Worm (Caenorhabditis elegans) whole organism, young adult: ENCODE data around the gene nduf-11.

Experiments used
- B0019.2 ChIP-seq: fragments of 200-800 bp; sonication (Bioruptor generic); conservative IDR thresholded peaks from 2 replicates; pipeline ENCODE4 v1.3.6; 2022; ENCODE audit warnings: missing genetic modification reagents, missing genetic modification characterization, missing compliant biosample characterization
- B0336.3 ChIP-seq: fragments of 200-800 bp; sonication (Bioruptor generic); IDR thresholded peaks from 2 replicates; pipeline ENCODE4 v1.3.6; 2022; ENCODE audit warnings: missing genetic modification characterization, missing compliant biosample characterization
- C17E4.6 ChIP-seq: fragments of 200-800 bp; sonication (Bioruptor generic); IDR thresholded peaks from 2 replicates; pipeline ENCODE4 v1.3.6; 2022; ENCODE audit warnings: missing genetic modification reagents, missing genetic modification characterization, missing compliant biosample characterization
- D2030.7 ChIP-seq: fragments of 200-800 bp; sonication (Bioruptor generic); IDR thresholded peaks from 2 replicates; pipeline ENCODE4 v1.3.6; 2022; ENCODE audit warnings: missing genetic modification reagents, missing genetic modification characterization, missing compliant biosample characterization
- F22D6.2 ChIP-seq: sonication (generic microtip); optimal IDR thresholded peaks from 2 replicates; lab custom pipeline; 2016; ENCODE audit warnings: mild to moderate bottlenecking, missing genetic modification characterization, missing compliant biosample characterization
- F52B5.7 ChIP-seq: sonication (generic microtip); optimal IDR thresholded peaks from 2 replicates; lab custom pipeline; 2016; ENCODE audit warnings: mild to moderate bottlenecking, missing genetic modification characterization, missing compliant biosample characterization
- F55B11.4 ChIP-seq: sonication (generic microtip); optimal IDR thresholded peaks from 2 replicates; lab custom pipeline; 2016; ENCODE audit warnings: missing compliant biosample characterization, missing genetic modification characterization, borderline replicate concordance; ENCODE audit not compliant: insufficient read depth
- F57A8.1 ChIP-seq: fragments of 200-800 bp; sonication (Bioruptor generic); optimal IDR thresholded peaks from 2 replicates; lab custom pipeline; 2018; ENCODE audit warnings: mild to moderate bottlenecking, missing genetic modification characterization, moderate library complexity, missing compliant biosample characterization
- F57C9.4 ChIP-seq: sonication (generic microtip); optimal IDR thresholded peaks from 2 replicates; lab custom pipeline; 2017; ENCODE audit warnings: mild to moderate bottlenecking, missing genetic modification characterization, missing compliant biosample characterization
- K12H6.12 ChIP-seq: fragments of 200-800 bp; sonication (Bioruptor generic); optimal IDR thresholded peaks from 2 replicates; lab custom pipeline; 2018; ENCODE audit warnings: mild to moderate bottlenecking, missing genetic modification characterization, missing compliant biosample characterization
- T07F8.4 ChIP-seq: sonication (generic microtip); optimal IDR thresholded peaks from 2 replicates; lab custom pipeline; 2016; ENCODE audit warnings: mild to moderate bottlenecking, missing genetic modification characterization, moderate library complexity, missing compliant biosample characterization
- Y53F4B.3 ChIP-seq: fragments of 200-800 bp; sonication (Bioruptor generic); IDR thresholded peaks from 2 replicates; pipeline ENCODE4 v1.3.6; 2022; ENCODE audit warnings: missing genetic modification reagents, missing genetic modification characterization, missing compliant biosample characterization
- Y53G8AR.9 ChIP-seq: fragments of 200-800 bp; sonication (Bioruptor generic); conservative IDR thresholded peaks from 2 replicates; pipeline ENCODE4 v1.3.6; 2022; ENCODE audit warnings: missing genetic modification reagents, missing genetic modification characterization, missing compliant biosample characterization
- Y79H2A.3 ChIP-seq: fragments of 200-800 bp; sonication (Bioruptor generic); conservative IDR thresholded peaks from 2 replicates; pipeline ENCODE4 v1.3.6; 2022; ENCODE audit warnings: missing genetic modification reagents, missing genetic modification characterization, missing compliant biosample characterization
- aptf-3 ChIP-seq: fragments of 200-800 bp; sonication (Bioruptor generic); IDR thresholded peaks from 2 replicates; pipeline ENCODE4 v1.3.6; 2022; ENCODE audit warnings: missing genetic modification characterization, missing compliant biosample characterization
- athp-1 ChIP-seq: sonication (generic microtip); optimal IDR thresholded peaks from 2 replicates; lab custom pipeline; 2017; ENCODE audit warnings: mild to moderate bottlenecking, missing genetic modification characterization, missing compliant biosample characterization
- bed-2 ChIP-seq: fragments of 200-800 bp; sonication (Bioruptor generic); IDR thresholded peaks from 2 replicates; pipeline ENCODE4 v1.3.6; 2022; ENCODE audit warnings: missing genetic modification reagents, missing genetic modification characterization, missing compliant biosample characterization
- ceh-27 ChIP-seq: fragments of 200-800 bp; sonication (Bioruptor generic); optimal IDR thresholded peaks from 2 replicates; lab custom pipeline; 2018; ENCODE audit warnings: mild to moderate bottlenecking, missing genetic modification characterization, moderate library complexity, missing compliant biosample characterization
- die-1 ChIP-seq: sonication (generic microtip); optimal IDR thresholded peaks from 2 replicates; lab custom pipeline; 2016; ENCODE audit warnings: missing genotype, mild to moderate bottlenecking, missing genetic modification characterization, missing compliant biosample characterization
- dpl-1 ChIP-seq: fragments of 150-350 bp; optimal IDR thresholded peaks from 2 replicates; lab custom pipeline; 2014; ENCODE audit warnings: missing biosample characterization, missing genetic modification reagents, missing genetic modification characterization
- efl-1 ChIP-seq: fragments of 150-350 bp; optimal IDR thresholded peaks from 2 replicates; lab custom pipeline; 2014; ENCODE audit warnings: missing biosample characterization, missing genetic modification reagents, missing genetic modification characterization
- egl-18 ChIP-seq: fragments of 200-800 bp; sonication (Bioruptor generic); IDR thresholded peaks from 2 replicates; pipeline ENCODE4 v1.3.6; 2022; ENCODE audit warnings: missing genetic modification reagents, missing genetic modification characterization, missing compliant biosample characterization
- egl-44 ChIP-seq: fragments of 200-800 bp; sonication (Bioruptor generic); IDR thresholded peaks from 2 replicates; pipeline ENCODE4 v1.3.6; 2022; ENCODE audit warnings: missing genetic modification reagents, missing genetic modification characterization, missing compliant biosample characterization
- egrh-3 ChIP-seq: fragments of 200-800 bp; sonication (Bioruptor generic); IDR thresholded peaks from 2 replicates; pipeline ENCODE4 v1.3.6; 2022; ENCODE audit warnings: missing genetic modification reagents, missing genetic modification characterization, missing compliant biosample characterization
- ets-4 ChIP-seq: fragments of 200-800 bp; sonication (Bioruptor generic); optimal IDR thresholded peaks from 2 replicates; lab custom pipeline; 2018; ENCODE audit warnings: mild to moderate bottlenecking, missing genetic modification characterization, missing compliant biosample characterization
- gei-17 ChIP-seq: fragments of 200-800 bp; sonication (Bioruptor generic); optimal IDR thresholded peaks from 2 replicates; lab custom pipeline; 2018; ENCODE audit warnings: mild to moderate bottlenecking, missing genetic modification characterization, missing compliant biosample characterization
- hmg-20 ChIP-seq: fragments of 200-800 bp; sonication (Bioruptor generic); IDR thresholded peaks from 2 replicates; pipeline ENCODE4 v1.3.6; 2022; ENCODE audit warnings: missing genetic modification reagents, missing genetic modification characterization, missing compliant biosample characterization
- hrde-1 ChIP-seq: sonication (generic microtip); optimal IDR thresholded peaks from 2 replicates; lab custom pipeline; 2016; ENCODE audit warnings: missing genetic modification characterization, mild to moderate bottlenecking, missing compliant biosample characterization, moderate library complexity, missing genotype, missing genetic modification reagents, borderline replicate concordance
- lir-1 ChIP-seq: fragments of 200-800 bp; sonication (Bioruptor generic); conservative IDR thresholded peaks from 2 replicates; pipeline ENCODE4 v1.3.6; 2022; ENCODE audit warnings: missing genetic modification reagents, missing genetic modification characterization, missing compliant biosample characterization
- madf-6 ChIP-seq: fragments of 200-800 bp; sonication (Bioruptor generic); IDR thresholded peaks from 2 replicates; pipeline ENCODE4 v1.3.6; 2022; ENCODE audit warnings: missing genetic modification reagents, missing genetic modification characterization, missing compliant biosample characterization
- mel-28 ChIP-seq: sonication (generic microtip); optimal IDR thresholded peaks from 2 replicates; lab custom pipeline; 2016; ENCODE audit warnings: borderline replicate concordance, mild to moderate bottlenecking, missing genetic modification characterization, missing compliant biosample characterization
- nhr-90 ChIP-seq: sonication (generic microtip); optimal IDR thresholded peaks from 2 replicates; lab custom pipeline; 2016; ENCODE audit warnings: missing genotype, mild to moderate bottlenecking, missing genetic modification characterization, missing compliant biosample characterization
- tbp1 ChIP-seq: fragments of 200-800 bp; sonication (Bioruptor generic); optimal IDR thresholded peaks from 2 replicates; lab custom pipeline; 2018; ENCODE audit warnings: mild to moderate bottlenecking, missing genetic modification characterization, missing compliant biosample characterization
- tbx-9 ChIP-seq: sonication (generic microtip); optimal IDR thresholded peaks from 2 replicates; lab custom pipeline; 2016; ENCODE audit warnings: borderline replicate concordance, missing genetic modification characterization, inconsistent platforms, missing compliant biosample characterization
- zfh-2 ChIP-seq: fragments of 200-800 bp; sonication (Bioruptor generic); conservative IDR thresholded peaks from 2 replicates; pipeline ENCODE4 v1.3.6; 2022; ENCODE audit warnings: missing genetic modification reagents, missing genetic modification characterization, missing compliant biosample characterization
- zim-3 ChIP-seq: sonication (generic microtip); optimal IDR thresholded peaks from 2 replicates; lab custom pipeline; 2017; ENCODE audit warnings: mild to moderate bottlenecking, missing genetic modification characterization, moderate library complexity, missing compliant biosample characterization
- ztf-26 ChIP-seq: sonication (generic microtip); optimal IDR thresholded peaks from 2 replicates; lab custom pipeline; 2017; ENCODE audit warnings: missing genetic modification characterization, missing compliant biosample characterization

nduf-11 gene

ce11 chrII:11345570-11346029 is at the start of gene nduf-11 (continued):
- TF ChIP-seq zfh-2 (GFP tag; lab: Robert Waterston, UW) (no peak), lir-1 (GFP tag; lab: Robert Waterston, UW) (0 out of 2 replicates have a peak, but pooled peaks have one; percentile 46), F57A8.1 (GFP tag; lab: Kevin White, UChicago) (no peak), F52B5.7 (no peak), athp-1 (tag; lab: Kevin White, UChicago) (peak; percentile 38), efl-1 (GFP tag; lab: Kevin White, UChicago) (peak; percentile 84), hmg-20 (GFP tag; lab: Robert Waterston, UW) (0 out of 2 replicates have a peak, but pooled peaks have one; percentile 31), tbp1 (GFP tag; lab: Kevin White, UChicago) (peak; percentile 63), mel-28 (tag; lab: Kevin White, UChicago) (no peak), bed-2 (GFP tag; lab: Robert Waterston, UW) (no peak), nhr-90 (no peak), B0019.2 (no peak), F55B11.4 (tag; lab: Kevin White, UChicago) (no peak), egl-44 (GFP tag; lab: Robert Waterston, UW) (no peak), zim-3 (tag; lab: Kevin White, UChicago) (no peak), gei-17 (GFP tag; lab: Kevin White, UChicago) (no peak), tbx-9 (tag; lab: Kevin White, UChicago) (no peak), ztf-26 (tag; lab: Kevin White, UChicago) (peak; percentile 34), ceh-27 (GFP tag; lab: Kevin White, UChicago) (peak; percentile 34), Y79H2A.3 (GFP tag; lab: Robert Waterston, UW) (no peak), C17E4.6 (GFP tag; lab: Robert Waterston, UW) (no peak), Y53F4B.3 (GFP tag; lab: Robert Waterston, UW) (no peak), F22D6.2 (tag; lab: Kevin White, UChicago) (no peak), ets-4 (GFP tag; lab: Kevin White, UChicago) (no peak), T07F8.4 (no peak), egl-18 (GFP tag; lab: Robert Waterston, UW) (no peak), D2030.7 (GFP tag; lab: Robert Waterston, UW) (0 out of 2 replicates have a peak, but pooled peaks have one; percentile 23), aptf-3 (GFP tag; lab: Robert Waterston, UW) (no peak), hrde-1 (tag; lab: Kevin White, UChicago) (no peak), madf-6 (GFP tag; lab: Robert Waterston, UW) (peak; percentile 80)

ce11 chrII:11393787-11394186 is 48.4 kb upstream of the nduf-11 start:
- TF ChIP-seq C17E4.6 (GFP tag; lab: Robert Waterston, UW) (no peak), F57C9.4 (tag; lab: Kevin White, UChicago) (no peak), madf-6 (GFP tag; lab: Robert Waterston, UW) (no peak), egrh-3 (peak; percentile 15; the same call in 1 of the 2 replicates), die-1 (tag; lab: Kevin White, UChicago) (no peak), dpl-1 (GFP tag; lab: Kevin White, UChicago) (no peak), egl-18 (GFP tag; lab: Robert Waterston, UW) (no peak), zfh-2 (GFP tag; lab: Robert Waterston, UW) (peak; percentile 72), B0336.3 (no peak), Y53G8AR.9 (GFP tag; lab: Robert Waterston, UW) (no peak), K12H6.12 (tag; lab: Kevin White, UChicago) (no peak)
